Fruit fly (Drosophila melanogaster) whole organism, prepupa: ENCODE results near the gene CG15395.

Experiments used
- CG10669 ChIP-seq: fragments of 200-800 bp; sonication (Bioruptor generic); optimal IDR thresholded peaks from 3 replicates; lab custom pipeline; 2018; ENCODE audit warnings: missing biosample characterization, mild to moderate bottlenecking, missing genetic modification characterization, moderate library complexity
- esn ChIP-seq: fragments of 200-800 bp; sonication (Bioruptor generic); optimal IDR thresholded peaks from 2 replicates; lab custom pipeline; 2016; ENCODE audit warnings: missing biosample characterization, mild to moderate bottlenecking, missing genetic modification characterization, moderate library complexity
- fkh ChIP-seq: fragments of 200-800 bp; sonication (Bioruptor generic); optimal IDR thresholded peaks from 3 replicates; lab custom pipeline; 2017; ENCODE audit warnings: missing biosample characterization, mild to moderate bottlenecking, missing genetic modification characterization, moderate library complexity
- spab ChIP-seq: fragments of 200-800 bp; sonication (Bioruptor generic); optimal IDR thresholded peaks from 2 replicates; lab custom pipeline; 2017; ENCODE audit warnings: missing biosample characterization, mild to moderate bottlenecking, missing genetic modification characterization, missing genetic modification reagents
- ss ChIP-seq, 2 experiments: fragments of 200-800 bp; sonication (Bioruptor generic); optimal IDR thresholded peaks; 2 replicates in 1 of 2; 3 replicates in 1 of 2; lab custom pipeline; 2017 to 2018; ENCODE audit warnings: mild to moderate bottlenecking in 2 of 2, missing biosample characterization in 2 of 2, missing genetic modification characterization in 2 of 2, moderate library complexity in 1 of 2

dm6 chr2L:2585285-2585684 lies 24.5 kb upstream of the CG15395 start, which contains the start of gene Drp1:
- no peak for TF ChIP-seq CG10669 (GFP tag; lab: Kevin White, UChicago)
- no peak for TF ChIP-seq ss (GFP tag; optimal IDR thresholded peaks at IDR 0.05; lab: Kevin White, UChicago)
- no peak for TF ChIP-seq spab (GFP tag; lab: Kevin White, UChicago)
- TF ChIP-seq fkh (GFP tag; lab: Kevin White, UChicago), result no peak
- TF ChIP-seq esn (GFP tag; lab: Kevin White, UChicago), result no peak
